Fruit fly (Drosophila melanogaster): Measurements from ENCODE around the gene GlyRS.

DNA sequence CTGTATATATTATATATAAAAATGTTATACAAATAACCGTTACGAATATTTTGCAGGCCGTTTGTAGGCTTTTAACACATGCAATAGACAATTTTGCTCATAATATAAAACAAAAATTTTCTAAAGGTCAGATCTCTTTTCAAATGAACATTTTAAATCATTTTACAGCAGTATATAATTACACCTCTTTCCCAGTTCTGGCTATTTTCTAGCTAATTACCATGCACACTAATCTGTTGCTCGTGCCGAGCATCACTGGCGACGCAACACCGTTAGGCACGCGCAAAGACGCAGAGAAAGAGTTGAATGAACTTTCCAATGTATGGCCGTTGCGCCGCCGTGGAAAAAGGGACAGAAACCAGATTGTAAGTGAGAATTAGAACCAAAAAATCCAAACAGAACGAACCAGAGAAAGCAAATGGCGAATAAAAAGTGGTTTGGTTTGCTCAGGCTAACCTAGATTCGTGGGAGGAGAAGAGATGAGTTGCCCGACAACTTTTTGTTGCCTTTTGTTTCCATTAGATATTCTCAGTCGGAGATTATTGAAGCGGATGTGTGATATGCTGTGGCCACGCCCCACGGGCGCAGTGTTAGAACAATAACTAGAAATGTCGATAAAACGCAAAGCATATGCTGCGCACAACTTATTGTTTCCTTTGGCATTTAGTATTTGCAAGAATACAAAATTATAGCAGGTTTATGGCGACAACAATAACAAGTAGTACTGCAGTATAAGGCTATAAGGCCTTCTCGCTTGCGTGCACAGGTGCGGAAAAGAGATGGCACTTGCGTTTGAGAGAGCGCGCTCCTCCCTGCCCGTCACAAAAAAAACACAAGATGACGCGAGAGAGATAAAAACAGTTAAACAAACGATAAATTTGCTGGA, 46.4 kb downstream of the GlyRS start:
- no peak for TF ChIP-seq CG8478 (optimal IDR thresholded peaks at IDR 0.05)
- TF ChIP-seq CTCF (optimal IDR thresholded peaks at IDR 0.05): no peak
